Worm (Caenorhabditis elegans) whole organism, L2 larva: ENCODE data around the gene haao-1.

Experiments
- C34F6.9 ChIP-seq: fragments of 150-350 bp; optimal IDR thresholded peaks from 2 replicates; lab custom pipeline; 2014; ENCODE audit warnings: missing biosample characterization, missing genetic modification characterization
- F13H6.1 ChIP-seq: sonication (generic microtip); optimal IDR thresholded peaks from 2 replicates; lab custom pipeline; 2016; ENCODE audit warnings: missing genetic modification characterization, missing compliant biosample characterization
- R02D3.7 ChIP-seq: fragments of 150-350 bp; optimal IDR thresholded peaks from 2 replicates; lab custom pipeline; 2014; ENCODE audit warnings: missing biosample characterization, missing genetic modification characterization
- alr-1 ChIP-seq: fragments of 150-350 bp; optimal IDR thresholded peaks from 2 replicates; lab custom pipeline; 2014; ENCODE audit warnings: missing biosample characterization, missing genetic modification characterization
- aly-2 ChIP-seq: fragments of 150-350 bp; optimal IDR thresholded peaks from 2 replicates; lab custom pipeline; 2014; ENCODE audit warnings: missing biosample characterization, missing genetic modification characterization
- blmp-1 ChIP-seq: sonication (generic microtip); optimal IDR thresholded peaks from 2 replicates; lab custom pipeline; 2017; ENCODE audit warnings: missing genetic modification characterization, mild to moderate bottlenecking, missing compliant biosample characterization, antibody characterized with exemption, moderate library complexity; ENCODE audit not compliant: insufficient read depth
- ceh-16 ChIP-seq: fragments of 150-350 bp; optimal IDR thresholded peaks from 2 replicates; lab custom pipeline; 2014; ENCODE audit warnings: missing biosample characterization, missing genetic modification characterization
- ceh-82 ChIP-seq: fragments of 150-350 bp; optimal IDR thresholded peaks from 2 replicates; lab custom pipeline; 2014; ENCODE audit warnings: missing biosample characterization, missing genetic modification characterization
- crh-2 ChIP-seq: sonication (generic microtip); optimal IDR thresholded peaks from 2 replicates; lab custom pipeline; 2017; ENCODE audit warnings: missing biosample characterization, missing genetic modification characterization
- dmd-4 ChIP-seq: sonication (generic microtip); optimal IDR thresholded peaks from 2 replicates; lab custom pipeline; 2017; ENCODE audit warnings: missing biosample characterization, missing genetic modification characterization
- elt-1 ChIP-seq: fragments of 150-350 bp; optimal IDR thresholded peaks from 2 replicates; lab custom pipeline; 2014; ENCODE audit warnings: missing biosample characterization, missing genetic modification characterization
- elt-3 ChIP-seq: sonication (generic microtip); optimal IDR thresholded peaks from 2 replicates; lab custom pipeline; 2017; ENCODE audit warnings: missing biosample characterization, missing genetic modification characterization
- fos-1 ChIP-seq: fragments of 150-350 bp; optimal IDR thresholded peaks from 2 replicates; lab custom pipeline; 2014; ENCODE audit warnings: missing biosample characterization, missing genetic modification characterization
- gmeb-1 ChIP-seq: fragments of 150-350 bp; optimal IDR thresholded peaks from 2 replicates; lab custom pipeline; 2014; ENCODE audit warnings: missing biosample characterization, missing genetic modification characterization
- lin-11 ChIP-seq: fragments of 150-350 bp; sonication (generic microtip); optimal IDR thresholded peaks from 2 replicates; lab custom pipeline; 2014; ENCODE audit warnings: missing biosample characterization, missing genetic modification characterization, inconsistent platforms, mixed read lengths
- lin-39 ChIP-seq: fragments of 150-350 bp; optimal IDR thresholded peaks from 2 replicates; lab custom pipeline; 2014; ENCODE audit warnings: missing biosample characterization, missing genetic modification reagents, missing genetic modification characterization
- lsy-2 ChIP-seq, 2 experiments: fragments of 150-350 bp in 1 of 2; sonication (generic microtip) in 1 of 2; optimal IDR thresholded peaks; 2 replicates each; lab custom pipeline; 2014 to 2017; ENCODE audit warnings: missing biosample characterization in 2 of 2, missing genetic modification characterization in 2 of 2
- mab-5 ChIP-seq: fragments of 150-350 bp; optimal IDR thresholded peaks from 2 replicates; lab custom pipeline; 2014; ENCODE audit warnings: missing biosample characterization, missing genetic modification characterization
- mdl-1 ChIP-seq, 2 experiments: fragments of 150-350 bp in 1 of 2; sonication (generic microtip) in 1 of 2; optimal IDR thresholded peaks; 2 replicates each; lab custom pipeline; 2017; ENCODE audit warnings: missing biosample characterization in 2 of 2, missing genetic modification characterization in 2 of 2
- nhr-11 ChIP-seq: fragments of 150-350 bp; optimal IDR thresholded peaks from 2 replicates; lab custom pipeline; 2014; ENCODE audit warnings: missing biosample characterization, missing genetic modification characterization
- nhr-129 ChIP-seq: fragments of 150-350 bp; optimal IDR thresholded peaks from 2 replicates; lab custom pipeline; 2014; ENCODE audit warnings: missing biosample characterization, missing genetic modification characterization
- nhr-21 ChIP-seq: fragments of 150-350 bp; optimal IDR thresholded peaks from 2 replicates; lab custom pipeline; 2014; ENCODE audit warnings: missing biosample characterization, missing genetic modification characterization
- nhr-237 ChIP-seq: fragments of 150-350 bp; optimal IDR thresholded peaks from 2 replicates; lab custom pipeline; 2014; ENCODE audit warnings: missing biosample characterization, missing genetic modification characterization
- nhr-6 ChIP-seq: fragments of 150-350 bp; optimal IDR thresholded peaks from 2 replicates; lab custom pipeline; 2014; ENCODE audit warnings: missing biosample characterization, missing genetic modification characterization
- peb-1 ChIP-seq: fragments of 150-350 bp; optimal IDR thresholded peaks from 2 replicates; lab custom pipeline; 2014; ENCODE audit warnings: missing biosample characterization, missing genetic modification characterization
- sem-4 ChIP-seq: fragments of 150-350 bp; optimal IDR thresholded peaks from 2 replicates; lab custom pipeline; 2014; ENCODE audit warnings: missing biosample characterization, missing genetic modification reagents, missing genetic modification characterization
- sma-3 ChIP-seq: sonication (generic microtip); optimal IDR thresholded peaks from 2 replicates; lab custom pipeline; 2016; ENCODE audit warnings: missing genetic modification reagents, missing genetic modification characterization, missing compliant biosample characterization
- sma-9 ChIP-seq, 2 experiments: fragments of 150-350 bp in 1 of 2; sonication (generic microtip) in 1 of 2; optimal IDR thresholded peaks; 2 replicates each; lab custom pipeline; 2014 to 2016; ENCODE audit warnings: missing genetic modification characterization in 2 of 2, mild to moderate bottlenecking in 1 of 2, missing biosample characterization in 1 of 2, missing compliant biosample characterization in 1 of 2, missing genetic modification reagents in 1 of 2, moderate library complexity in 1 of 2
- snpc-4 ChIP-seq: fragments of 150-350 bp; optimal IDR thresholded peaks from 2 replicates; lab custom pipeline; 2014; ENCODE audit warnings: missing biosample characterization, missing genetic modification characterization
- unc-39 ChIP-seq: fragments of 150-350 bp; optimal IDR thresholded peaks from 2 replicates; lab custom pipeline; 2014; ENCODE audit warnings: missing biosample characterization, missing genetic modification characterization
- unc-55 ChIP-seq: fragments of 150-350 bp; sonication (generic microtip); optimal IDR thresholded peaks from 3 replicates; lab custom pipeline; 2014; ENCODE audit warnings: missing biosample characterization, missing genetic modification reagents, missing genetic modification characterization
- ztf-11 ChIP-seq: sonication (generic microtip); optimal IDR thresholded peaks from 2 replicates; lab custom pipeline; 2017; ENCODE audit warnings: missing biosample characterization, missing genetic modification characterization

Gene haao-1

ce11 chrV:9471675-9472074 lies 33.0 kb upstream of the haao-1 start, which contains the start of gene flp-6:
Gene flp-6, plus strand, starts transcription at chrV:9471975.
- TF ChIP-seq aly-2 (tag; lab: Kevin White, UChicago) (no peak), unc-39 (no peak), sma-3 (no peak), ztf-11 (tag; lab: Kevin White, UChicago) (no peak), peb-1 (tag; lab: Kevin White, UChicago) (no peak), unc-55 (no peak), gmeb-1 (no peak), mdl-1 (tag; optimal IDR thresholded peaks at IDR 0.05; lab: Kevin White, UChicago) (no peak), C34F6.9 (tag; lab: Kevin White, UChicago) (no peak), sem-4 (tag; lab: Kevin White, UChicago) (no peak), elt-1 (tag; lab: Kevin White, UChicago) (no peak), nhr-237 (tag; lab: Kevin White, UChicago) (no peak), ceh-16 (tag; lab: Kevin White, UChicago) (no peak), crh-2 (tag; lab: Kevin White, UChicago) (no peak), blmp-1 (no peak), nhr-11 (tag; lab: Kevin White, UChicago) (no peak), fos-1 (no peak)

- TF ChIP-seq nhr-21 (tag; lab: Kevin White, UChicago) (peak; percentile 26), sma-9 (GFP tag; optimal IDR thresholded peaks at IDR 0.05; lab: Kevin White, UChicago) (peak; percentile 30), sma-9 (tag; optimal IDR thresholded peaks at IDR 0.05; lab: Kevin White, UChicago) (no peak), nhr-6 (tag; lab: Kevin White, UChicago) (no peak), ceh-82 (tag; lab: Kevin White, UChicago) (no peak)
Observed at ce11 chrV:9473924-9474323, 30.8 kb upstream of the haao-1 start.

- TF ChIP-seq F13H6.1, result no peak
- no peak for TF ChIP-seq lsy-2 (tag; optimal IDR thresholded peaks at IDR 0.05; lab: Kevin White, UChicago)
Observed at ce11 chrV:9477863-9478262, 26.8 kb upstream of the haao-1 start, which contains the start of gene nas-3. Gene nas-3, plus strand, starts transcription at chrV:9478163.

ce11 chrV:9480566-9480965 lies 24.1 kb upstream of the haao-1 start, which contains the start of gene K06A4.6:
Gene K06A4.6, minus strand, starts transcription at chrV:9480666.
- TF ChIP-seq ztf-11 (tag; lab: Kevin White, UChicago), result no peak
- TF ChIP-seq nhr-129, result no peak
- no peak for TF ChIP-seq sma-3
- no peak for TF ChIP-seq ceh-82 (tag; lab: Kevin White, UChicago)
- no peak for TF ChIP-seq nhr-11 (tag; lab: Kevin White, UChicago)
- TF ChIP-seq dmd-4, result no peak

- TF ChIP-seq fos-1 (no peak), R02D3.7 (no peak), dmd-4 (no peak), nhr-21 (tag; lab: Kevin White, UChicago) (no peak), crh-2 (tag; lab: Kevin White, UChicago) (no peak), elt-1 (tag; lab: Kevin White, UChicago) (no peak), elt-3 (tag; lab: Kevin White, UChicago) (no peak)
Observed at ce11 chrV:9483738-9484256, 20.9 kb upstream of the haao-1 start, which contains the start of gene K06A4.2. Gene K06A4.2, plus strand, starts transcription at chrV:9484206.

ce11 chrV:9485508-9485907 lies 19.2 kb upstream of the haao-1 start:
- TF ChIP-seq elt-1 (tag; lab: Kevin White, UChicago) (no peak), lin-11 (no peak), alr-1 (tag; lab: Kevin White, UChicago) (no peak), nhr-129 (no peak), aly-2 (tag; lab: Kevin White, UChicago) (no peak), sma-3 (no peak), blmp-1 (no peak), lin-39 (tag; lab: Kevin White, UChicago) (no peak), lsy-2 (tag; optimal IDR thresholded peaks at IDR 0.05; lab: Kevin White, UChicago) (no peak), gmeb-1 (no peak), R02D3.7 (no peak), snpc-4 (tag; lab: Kevin White, UChicago) (no peak), elt-3 (tag; lab: Kevin White, UChicago) (no peak), mab-5 (no peak), mdl-1 (tag; optimal IDR thresholded peaks at IDR 0.05; lab: Kevin White, UChicago) (no peak)
